Fruit fly (Drosophila melanogaster): Measurements from ENCODE around the gene GV1.

The GV1 gene

dm6 chr3L:1794943-1795696, 15.3 kb upstream of the GV1 start, which contains the start of the genes alpha-Spec, dlt and Cdc37 (continued):
- no peak for TF ChIP-seq CG14965 (GFP tag; optimal IDR thresholded peaks at IDR 0.05; ENCODE audit: borderline replicate concordance)
- TF ChIP-seq D (optimal IDR thresholded peaks at IDR 0.05): no peak
- TF ChIP-seq D (GFP tag; optimal IDR thresholded peaks at IDR 0.05): no peak
- peak; percentile 65 for TF ChIP-seq hb (GFP tag; IDR thresholded peaks at IDR 0.05; ENCODE audit: partially characterized antibody)
- TF ChIP-seq dm (GFP tag; optimal IDR thresholded peaks at IDR 0.05): no peak
- TF ChIP-seq CG17361 (GFP tag; IDR thresholded peaks at IDR 0.05): no peak
- TF ChIP-seq CG9437 (GFP tag; optimal IDR thresholded peaks at IDR 0.05): peak; percentile 5
- TF ChIP-seq Sry-δ (GFP tag; optimal IDR thresholded peaks at IDR 0.05): peak; percentile 80
- peak; percentile 88 for TF ChIP-seq chinmo (GFP tag; IDR thresholded peaks at IDR 0.05; ENCODE audit: partially characterized antibody)
- peak; percentile 63 for TF ChIP-seq MESR4 (GFP tag; optimal IDR thresholded peaks at IDR 0.05)
- TF ChIP-seq CG2116 (GFP tag; optimal IDR thresholded peaks at IDR 0.05): peak; percentile 82
- peak; percentile 38 for TF ChIP-seq sug (tag; optimal IDR thresholded peaks at IDR 0.05)
- no peak; the same call in 2 of the 3 replicates for TF ChIP-seq CG34422 (GFP tag; IDR thresholded peaks at IDR 0.05)
- no peak for TF ChIP-seq HHEX (GFP tag; optimal IDR thresholded peaks at IDR 0.05)
- peak; percentile 1 for TF ChIP-seq CG2120 (GFP tag; optimal IDR thresholded peaks at IDR 0.05)
- no peak for TF ChIP-seq Fer2 (tag; optimal IDR thresholded peaks at IDR 0.05)
- peak; percentile 12 for TF ChIP-seq CG13424 (tag; optimal IDR thresholded peaks at IDR 0.05)
- peak; percentile 81 for TF ChIP-seq Ets97D (GFP tag; optimal IDR thresholded peaks at IDR 0.05)
- no peak for TF ChIP-seq Hr39 (optimal IDR thresholded peaks at IDR 0.05)
- TF ChIP-seq Spps (tag; optimal IDR thresholded peaks at IDR 0.05): no peak
- TF ChIP-seq CG7928 (GFP tag; optimal IDR thresholded peaks at IDR 0.05): peak; percentile 34
- TF ChIP-seq CG10431 (GFP tag; optimal IDR thresholded peaks at IDR 0.05): peak; percentile 59
- TF ChIP-seq CG3838 (GFP tag; optimal IDR thresholded peaks at IDR 0.05): no peak
- peak; percentile 92 for TF ChIP-seq trem (tag; optimal IDR thresholded peaks at IDR 0.05)
- peak; percentile 38; the same call in 1 of the 2 replicates for TF ChIP-seq CG2129 (GFP tag; IDR thresholded peaks at IDR 0.05; ENCODE audit: partially characterized antibody)
- TF ChIP-seq CG1602 (GFP tag; optimal IDR thresholded peaks at IDR 0.05): no peak
- peak; percentile 9 for TF ChIP-seq CG8089 (GFP tag; optimal IDR thresholded peaks at IDR 0.05)
- peak; percentile 15 to 58 for TF ChIP-seq bsh (GFP tag; optimal IDR thresholded peaks at IDR 0.05)
- no peak for TF ChIP-seq B-H1 (GFP tag; IDR thresholded peaks at IDR 0.05)
- no peak for TF ChIP-seq ap (GFP tag; IDR thresholded peaks at IDR 0.05)
- TF ChIP-seq Mad (GFP tag; optimal IDR thresholded peaks at IDR 0.05): no peak
- TF ChIP-seq Hmx (GFP tag; optimal IDR thresholded peaks at IDR 0.05): no peak
- TF ChIP-seq CG17359 (tag; optimal IDR thresholded peaks at IDR 0.05): peak; percentile 20
- peak; percentile 45 for TF ChIP-seq Myb (GFP tag; optimal IDR thresholded peaks at IDR 0.05)
- TF ChIP-seq CG13775 (GFP tag; optimal IDR thresholded peaks at IDR 0.05): peak; percentile 39
- no peak for TF ChIP-seq hth (optimal IDR thresholded peaks at IDR 0.05)
- TF ChIP-seq Sin3A (optimal IDR thresholded peaks at IDR 0.05): peak; percentile 80
- no peak for TF ChIP-seq gt (GFP tag; IDR thresholded peaks at IDR 0.05)
- peak; percentile 43 for TF ChIP-seq CG18262 (tag; optimal IDR thresholded peaks at IDR 0.05)
- TF ChIP-seq Dref (GFP tag; IDR thresholded peaks at IDR 0.05): peak; percentile 95
- TF ChIP-seq Camta (GFP tag; optimal IDR thresholded peaks at IDR 0.05): peak; percentile 6
- peak; percentile 92 for TF ChIP-seq gfzf (GFP tag; optimal IDR thresholded peaks at IDR 0.05)
- TF ChIP-seq CG1603 (tag; optimal IDR thresholded peaks at IDR 0.05): peak; percentile 47
- no peak for TF ChIP-seq oc (tag; optimal IDR thresholded peaks at IDR 0.05)
- no peak for TF ChIP-seq CG7372 (GFP tag; IDR thresholded peaks at IDR 0.05)
- TF ChIP-seq CG7271 (tag; optimal IDR thresholded peaks at IDR 0.05): peak; percentile 54
- TF ChIP-seq CG6813 (GFP tag; optimal IDR thresholded peaks at IDR 0.05): no peak
- no peak for TF ChIP-seq CG4328 (GFP tag; optimal IDR thresholded peaks at IDR 0.05)
- no peak for TF ChIP-seq peb (GFP tag; IDR thresholded peaks at IDR 0.05)
- peak; percentile 78 for TF ChIP-seq sna (GFP tag; IDR thresholded peaks at IDR 0.05; ENCODE audit: partially characterized antibody)
